Fruit fly (Drosophila melanogaster) whole organism, embryonic: ENCODE data around the gene CG46026.

Experiments
- Atf-2 ChIP-seq: fragments of 200-800 bp; sonication (Bioruptor generic); optimal IDR thresholded peaks from 2 replicates; lab custom pipeline; 2016; ENCODE audit warnings: missing biosample characterization, missing genetic modification characterization
- Awh ChIP-seq: fragments of 200-800 bp; sonication (Bioruptor generic); IDR thresholded peaks from 2 replicates; pipeline ENCODE4, ENCODE4 v1.3.6; 2022; ENCODE audit warnings: missing biosample characterization, missing genetic modification characterization
- CG10274 ChIP-seq: fragments of 200-800 bp; sonication (Bioruptor generic); optimal IDR thresholded peaks from 3 replicates; lab custom pipeline; 2017; ENCODE audit warnings: missing biosample characterization, mild to moderate bottlenecking, missing genetic modification characterization
- CG10431 ChIP-seq: fragments of 200-800 bp; sonication (Bioruptor generic); optimal IDR thresholded peaks from 3 replicates; lab custom pipeline; 2018; ENCODE audit warnings: missing biosample characterization, mild to moderate bottlenecking, missing genetic modification characterization
- CG10462 ChIP-seq: fragments of 200-800 bp; sonication (Bioruptor generic); optimal IDR thresholded peaks from 2 replicates; lab custom pipeline; 2016; ENCODE audit warnings: missing biosample characterization, missing genetic modification characterization
- CG11504 ChIP-seq: fragments of 200-800 bp; sonication (Bioruptor generic); optimal IDR thresholded peaks from 3 replicates; lab custom pipeline; 2019; ENCODE audit warnings: missing biosample characterization, mild to moderate bottlenecking, missing genetic modification characterization, moderate library complexity
- CG12155 ChIP-seq: fragments of 200-800 bp; sonication (Bioruptor generic); optimal IDR thresholded peaks from 3 replicates; lab custom pipeline; 2016; ENCODE audit warnings: missing biosample characterization, missing genetic modification characterization
- CG12299 ChIP-seq: fragments of 200-800 bp; sonication (Bioruptor generic); optimal IDR thresholded peaks from 2 replicates; lab custom pipeline; 2018; ENCODE audit warnings: missing biosample characterization, mild to moderate bottlenecking, missing genetic modification characterization
- CG13624 ChIP-seq: fragments of 200-800 bp; sonication (Bioruptor generic); optimal IDR thresholded peaks from 2 replicates; lab custom pipeline; 2016; ENCODE audit warnings: missing biosample characterization, missing genetic modification characterization
- CG13775 ChIP-seq: fragments of 200-800 bp; sonication (Bioruptor generic); optimal IDR thresholded peaks from 3 replicates; lab custom pipeline; 2017; ENCODE audit warnings: missing biosample characterization, mild to moderate bottlenecking, missing genetic modification characterization
- CG15011 ChIP-seq: fragments of 200-800 bp; sonication (Bioruptor generic); optimal IDR thresholded peaks from 3 replicates; lab custom pipeline; 2018; ENCODE audit warnings: missing biosample characterization, mild to moderate bottlenecking, missing genetic modification characterization
- CG1529 ChIP-seq: fragments of 200-800 bp; sonication (Bioruptor generic); optimal IDR thresholded peaks from 3 replicates; lab custom pipeline; 2018; ENCODE audit warnings: missing biosample characterization, missing genetic modification characterization
- CG1647 ChIP-seq: fragments of 200-800 bp; sonication (Bioruptor generic); optimal IDR thresholded peaks from 3 replicates; lab custom pipeline; 2016; ENCODE audit warnings: missing biosample characterization, missing genetic modification characterization
- CG1832 ChIP-seq: fragments of 200-800 bp; sonication (Bioruptor generic); optimal IDR thresholded peaks from 2 replicates; lab custom pipeline; 2017; ENCODE audit warnings: missing biosample characterization, mild to moderate bottlenecking, missing genetic modification characterization, inconsistent platforms
- CG2678 ChIP-seq: fragments of 200-800 bp; sonication (Bioruptor generic); optimal IDR thresholded peaks from 3 replicates; lab custom pipeline; 2019; ENCODE audit warnings: missing biosample characterization, mild to moderate bottlenecking, missing genetic modification characterization, moderate library complexity
- CG2712 ChIP-seq: fragments of 200-800 bp; optimal IDR thresholded peaks from 3 replicates; lab custom pipeline; 2019; ENCODE audit warnings: missing biosample characterization, mild to moderate bottlenecking, missing genetic modification characterization, moderate library complexity
- CG31441 ChIP-seq: fragments of 200-800 bp; sonication (Bioruptor generic); IDR thresholded peaks from 2 replicates; pipeline ENCODE4 v1.3.6; 2022; ENCODE audit warnings: missing biosample characterization, missing genetic modification characterization
- CG4282 ChIP-seq: fragments of 200-800 bp; sonication (Bioruptor generic); optimal IDR thresholded peaks from 2 replicates; lab custom pipeline; 2016; ENCODE audit warnings: missing biosample characterization, missing genetic modification characterization
- CG4328 ChIP-seq: fragments of 200-800 bp; sonication (Bioruptor generic); optimal IDR thresholded peaks from 3 replicates; lab custom pipeline; 2017; ENCODE audit warnings: missing biosample characterization, missing genetic modification reagents, missing genetic modification characterization
- CG4820 ChIP-seq: fragments of 200-800 bp; sonication (Bioruptor generic); optimal IDR thresholded peaks from 3 replicates; lab custom pipeline; 2016; ENCODE audit warnings: missing biosample characterization, missing genetic modification characterization
- CG6813 ChIP-seq: fragments of 200-800 bp; sonication (Bioruptor generic); optimal IDR thresholded peaks from 2 replicates; lab custom pipeline; 2017; ENCODE audit warnings: missing biosample characterization, missing genetic modification characterization, mild to moderate bottlenecking, moderate library complexity, missing genetic modification reagents
- CG8290 ChIP-seq, 3 experiments: fragments of 200-800 bp; sonication (Bioruptor generic); optimal IDR thresholded peaks; 2 replicates each; lab custom pipeline; 2016 to 2019; ENCODE audit warnings: missing biosample characterization in 3 of 3, missing genetic modification characterization in 3 of 3, mild to moderate bottlenecking in 2 of 3, moderate library complexity in 1 of 3
- E2f2 ChIP-seq: fragments of 200-800 bp; sonication (Bioruptor generic); IDR thresholded peaks from 2 replicates; pipeline ENCODE4 v1.3.6; 2022; ENCODE audit warnings: missing biosample characterization, missing genetic modification characterization
- ERR ChIP-seq: fragments of 200-800 bp; sonication (Bioruptor generic); optimal IDR thresholded peaks from 2 replicates; lab custom pipeline; 2016; ENCODE audit warnings: missing biosample characterization, missing genetic modification characterization
- Gsc ChIP-seq: fragments of 200-800 bp; sonication (Bioruptor generic); IDR thresholded peaks from 2 replicates; pipeline ENCODE4 v1.3.6; 2022; ENCODE audit warnings: missing biosample characterization, missing genetic modification characterization
- H15 ChIP-seq: fragments of 200-800 bp; sonication (Bioruptor generic); IDR thresholded peaks from 3 replicates; pipeline ENCODE4 v1.3.6; 2022; ENCODE audit warnings: missing biosample characterization, missing genetic modification characterization
- HmgZ ChIP-seq: fragments of 200-800 bp; sonication (Bioruptor generic); optimal IDR thresholded peaks from 2 replicates; lab custom pipeline; 2018; ENCODE audit warnings: missing biosample characterization, mild to moderate bottlenecking, missing genetic modification characterization
- Hr39 ChIP-seq: fragments of >200 bp; optimal IDR thresholded peaks from 2 replicates; lab custom pipeline; 2017
- Lim3 ChIP-seq: fragments of 200-800 bp; sonication (Bioruptor generic); IDR thresholded peaks from 2 replicates; pipeline ENCODE4 v1.3.6; 2022; ENCODE audit warnings: missing biosample characterization, missing genetic modification characterization
- Max ChIP-seq: fragments of 200-800 bp; sonication (Bioruptor generic); optimal IDR thresholded peaks from 2 replicates; lab custom pipeline; 2016; ENCODE audit warnings: missing biosample characterization, mild to moderate bottlenecking, missing genetic modification characterization
- Optix ChIP-seq: fragments of 200-800 bp; sonication (Bioruptor generic); IDR thresholded peaks from 3 replicates; pipeline ENCODE4 v1.3.6; 2022; ENCODE audit warnings: missing biosample characterization, missing genetic modification characterization
- Side ChIP-seq: fragments of 200-800 bp; sonication (Bioruptor generic); optimal IDR thresholded peaks from 2 replicates; lab custom pipeline; 2016; ENCODE audit warnings: missing biosample characterization, missing genetic modification characterization
- Sox102F ChIP-seq: fragments of 200-800 bp; sonication (Bioruptor generic); optimal IDR thresholded peaks from 2 replicates; lab custom pipeline; 2018; ENCODE audit warnings: missing biosample characterization, mild to moderate bottlenecking, missing genetic modification characterization, moderate library complexity
- Spps ChIP-seq: fragments of 200-800 bp; sonication (Bioruptor generic); optimal IDR thresholded peaks from 2 replicates; lab custom pipeline; 2018; ENCODE audit warnings: missing biosample characterization, mild to moderate bottlenecking, missing genetic modification characterization
- Sry-δ ChIP-seq: fragments of 200-800 bp; sonication (Bioruptor generic); optimal IDR thresholded peaks from 2 replicates; lab custom pipeline; 2016; ENCODE audit warnings: missing biosample characterization, missing genetic modification characterization
- al ChIP-seq: fragments of 200-800 bp; sonication (Bioruptor generic); IDR thresholded peaks from 2 replicates; pipeline ENCODE4 v1.3.6; 2022; ENCODE audit warnings: missing biosample characterization, missing genetic modification characterization
- crol ChIP-seq: fragments of 200-800 bp; sonication (Bioruptor generic); IDR thresholded peaks from 2 replicates; pipeline ENCODE4 v1.3.6; 2022; ENCODE audit warnings: missing biosample characterization, missing genetic modification characterization
- crp ChIP-seq, 2 experiments: fragments of 200-800 bp; sonication (Bioruptor generic); optimal IDR thresholded peaks; 2 replicates in 1 of 2; 3 replicates in 1 of 2; lab custom pipeline; 2017; ENCODE audit warnings: missing biosample characterization in 2 of 2, missing genetic modification characterization in 2 of 2, mild to moderate bottlenecking in 1 of 2, moderate library complexity in 1 of 2
- dysf ChIP-seq: fragments of 200-800 bp; sonication (Bioruptor generic); IDR thresholded peaks from 3 replicates; pipeline ENCODE4 v1.3.6; 2022; ENCODE audit warnings: missing biosample characterization, missing genetic modification characterization
- emc ChIP-seq: fragments of 200-800 bp; sonication (Bioruptor generic); optimal IDR thresholded peaks from 2 replicates; lab custom pipeline; 2016; ENCODE audit warnings: missing biosample characterization, missing genetic modification characterization
- gce ChIP-seq: fragments of 200-800 bp; sonication (Bioruptor generic); IDR thresholded peaks from 3 replicates; pipeline ENCODE4 v1.3.6; 2022; ENCODE audit warnings: missing biosample characterization, missing genetic modification characterization
- gt ChIP-seq: fragments of 200-800 bp; sonication (Bioruptor generic); IDR thresholded peaks from 2 replicates; pipeline ENCODE4 v1.3.6; 2022; ENCODE audit warnings: missing biosample characterization, missing genetic modification characterization
- luna ChIP-seq: fragments of 200-800 bp; sonication (Bioruptor generic); optimal IDR thresholded peaks from 2 replicates; lab custom pipeline; 2016; ENCODE audit warnings: missing biosample characterization, missing genetic modification characterization
- prd ChIP-seq, 3 experiments: fragments of >200 bp in 2 of 3; fragments of 200-800 bp in 1 of 3; sonication (Bioruptor generic) in 1 of 3; optimal IDR thresholded peaks in 2 of 3; IDR thresholded peaks in 1 of 3; 2 replicates in 2 of 3; 3 replicates in 1 of 3; pipeline versions ENCODE4 v1.3.6 to Lab custom; 2017 to 2022; ENCODE audit warnings: missing biosample characterization in 1 of 3, missing genetic modification characterization in 1 of 3
- psq ChIP-seq: fragments of 200-800 bp; sonication (Bioruptor generic); optimal IDR thresholded peaks from 2 replicates; lab custom pipeline; 2017; ENCODE audit warnings: missing biosample characterization, missing genetic modification characterization
- pzg ChIP-seq: fragments of 200-800 bp; sonication (Bioruptor generic); optimal IDR thresholded peaks from 3 replicates; lab custom pipeline; 2018; ENCODE audit warnings: missing biosample characterization, mild to moderate bottlenecking, missing genetic modification characterization, moderate library complexity
- rib ChIP-seq: fragments of 200-800 bp; sonication (Bioruptor generic); IDR thresholded peaks from 2 replicates; pipeline ENCODE4 v1.3.6; 2022; ENCODE audit warnings: missing biosample characterization, missing genetic modification characterization
- shn ChIP-seq: fragments of 200-800 bp; sonication (Bioruptor generic); optimal IDR thresholded peaks from 3 replicates; lab custom pipeline; 2016; ENCODE audit warnings: missing biosample characterization, missing genetic modification characterization
- so ChIP-seq: fragments of 200-800 bp; sonication (Bioruptor generic); IDR thresholded peaks from 3 replicates; pipeline ENCODE4 v1.3.6; 2022; ENCODE audit warnings: missing biosample characterization, missing genetic modification characterization
- tap ChIP-seq: fragments of 200-800 bp; optimal IDR thresholded peaks from 3 replicates; lab custom pipeline; 2019; ENCODE audit warnings: missing biosample characterization, mild to moderate bottlenecking, missing genetic modification characterization, moderate library complexity
- unc-4 ChIP-seq: fragments of 200-800 bp; sonication (Bioruptor generic); IDR thresholded peaks from 2 replicates; pipeline ENCODE4 v1.3.6; 2022; ENCODE audit warnings: missing biosample characterization, missing genetic modification characterization; ENCODE audit not compliant: partially characterized antibody
- zfh2 ChIP-seq: fragments of 200-800 bp; sonication (Bioruptor generic); optimal IDR thresholded peaks from 2 replicates; lab custom pipeline; 2016; ENCODE audit warnings: missing biosample characterization, missing genetic modification characterization

The CG46026 gene

dm6 chr3R:6345814-6346213, 39.1 kb downstream of the CG46026 start, which contains the start of the genes SmD2 and CG18048 (continued):
- TF ChIP-seq CG31441 (GFP tag; lab: Robert Waterston, UW) (peak; percentile 33; the same call in 1 of the 2 replicates), H15 (no peak), CG4328 (no peak), Max (GFP tag; lab: Kevin White, UChicago) (peak; percentile 72), CG1832 (GFP tag; lab: Kevin White, UChicago) (no peak), CG1647 (GFP tag; lab: Kevin White, UChicago) (no peak), CG10274 (GFP tag; lab: Kevin White, UChicago) (no peak), shn (GFP tag; lab: Kevin White, UChicago) (no peak), CG10462 (GFP tag; lab: Kevin White, UChicago) (no peak), prd (optimal IDR thresholded peaks at IDR 0.05; lab: Kevin White, UChicago) (no peak), prd (GFP tag; IDR thresholded peaks at IDR 0.05; lab: Robert Waterston, UW) (no peak), CG1529 (GFP tag; lab: Kevin White, UChicago) (no peak), Atf-2 (GFP tag; lab: Kevin White, UChicago) (no peak), CG13775 (GFP tag; lab: Kevin White, UChicago) (peak; percentile 27), crol (GFP tag; lab: Robert Waterston, UW) (no peak), CG6813 (GFP tag; lab: Kevin White, UChicago) (no peak), emc (no peak), ERR (GFP tag; lab: Kevin White, UChicago) (no peak), Optix (no peak), zfh2 (GFP tag; lab: Kevin White, UChicago) (peak; percentile 13), CG2712 (tag; lab: Kevin White, UChicago) (peak; percentile 54), Awh (no peak), CG15011 (GFP tag; lab: Kevin White, UChicago) (no peak), CG13624 (GFP tag; lab: Kevin White, UChicago) (no peak), CG12299 (tag; lab: Kevin White, UChicago) (no peak), unc-4 (GFP tag; lab: Robert Waterston, UW) (peak; percentile 79), al (GFP tag; lab: Robert Waterston, UW) (no peak), CG8290 (GFP tag; optimal IDR thresholded peaks at IDR 0.05; lab: Kevin White, UChicago) (peak; percentile 10), CG8290 (tag; optimal IDR thresholded peaks at IDR 0.05; lab: Kevin White, UChicago) (no peak), Lim3 (no peak), rib (GFP tag; lab: Robert Waterston, UW) (no peak), CG12155 (peak; percentile 12), CG10431 (GFP tag; lab: Kevin White, UChicago) (no peak), Spps (no peak), Sox102F (GFP tag; lab: Kevin White, UChicago) (no peak), pzg (GFP tag; lab: Kevin White, UChicago) (peak; percentile 69), crp (GFP tag; optimal IDR thresholded peaks at IDR 0.05; lab: Kevin White, UChicago) (no peak), so (GFP tag; lab: Robert Waterston, UW) (no peak), CG4282 (no peak), Side (no peak), Gsc (no peak), CG4820 (no peak), Sry-δ (GFP tag; lab: Kevin White, UChicago) (peak; percentile 72), gce (GFP tag; lab: Robert Waterston, UW) (no peak), dysf (no peak), gt (GFP tag; lab: Robert Waterston, UW) (no peak), CG2678 (no peak), psq (no peak), luna (no peak), tap (no peak), CG11504 (tag; lab: Kevin White, UChicago) (peak; percentile 38), E2f2 (GFP tag; lab: Robert Waterston, UW) (peak; percentile 64), HmgZ (tag; lab: Kevin White, UChicago) (peak; percentile 52), Hr39 (no peak)
